Worm (Caenorhabditis elegans): ENCODE results near the gene str-47.

DNA sequence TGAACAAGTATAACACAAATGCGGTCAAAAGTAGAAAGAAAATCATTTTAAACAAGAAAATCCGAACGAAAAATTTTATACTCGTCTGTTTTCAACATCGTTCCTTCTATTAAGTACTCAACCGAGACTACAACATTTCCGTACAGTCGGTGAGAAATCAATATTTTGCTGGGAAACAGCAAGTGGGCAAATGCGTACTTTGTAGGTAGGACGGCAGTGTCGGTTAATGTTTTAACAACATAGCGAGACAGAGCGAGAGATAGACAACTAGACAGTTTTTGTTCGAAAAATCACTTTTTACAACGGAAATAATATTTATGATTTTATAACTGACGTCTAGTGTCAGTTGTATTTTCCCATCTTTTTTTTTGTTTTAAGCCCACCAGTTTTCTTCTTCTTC lies 35.8 kb downstream of the str-47 start, which contains the start of gene cyp-33A1:
- TF ChIP-seq W03F9.2 (tag; optimal IDR thresholded peaks at IDR 0.05) (no peak), him-1 (tag; optimal IDR thresholded peaks at IDR 0.05) (no peak), dao-5 (tag; optimal IDR thresholded peaks at IDR 0.05) (no peak)
